Worm (Caenorhabditis elegans) whole organism, L3 larva: ENCODE measurements around the gene C02F5.5.

Experiments
- R02D3.7 ChIP-seq: fragments of 150-350 bp; optimal IDR thresholded peaks from 2 replicates; lab custom pipeline; 2014; ENCODE audit warnings: missing biosample characterization, missing genetic modification characterization
- ZK546.5 ChIP-seq: sonication (generic microtip); optimal IDR thresholded peaks from 2 replicates; lab custom pipeline; 2017; ENCODE audit warnings: missing biosample characterization, missing genetic modification characterization
- aly-2 ChIP-seq: fragments of 150-350 bp; optimal IDR thresholded peaks from 2 replicates; lab custom pipeline; 2014; ENCODE audit warnings: missing biosample characterization, missing genetic modification characterization
- ceh-16 ChIP-seq: sonication (generic microtip); optimal IDR thresholded peaks from 2 replicates; lab custom pipeline; 2017; ENCODE audit warnings: missing biosample characterization, missing genetic modification characterization
- ceh-28 ChIP-seq: fragments of 150-350 bp; optimal IDR thresholded peaks from 2 replicates; lab custom pipeline; 2014; ENCODE audit warnings: missing biosample characterization, missing genetic modification reagents, missing genetic modification characterization
- ceh-9 ChIP-seq: sonication (generic microtip); optimal IDR thresholded peaks from 2 replicates; lab custom pipeline; 2018; ENCODE audit warnings: missing biosample characterization, missing genetic modification characterization
- daf-12 ChIP-seq: fragments of 150-350 bp; optimal IDR thresholded peaks from 2 replicates; lab custom pipeline; 2014; ENCODE audit warnings: missing biosample characterization, missing genetic modification reagents, missing genetic modification characterization
- egl-27 ChIP-seq: sonication (generic microtip); optimal IDR thresholded peaks from 4 replicates; lab custom pipeline; 2017; ENCODE audit warnings: missing biosample characterization, missing genetic modification reagents, missing genetic modification characterization
- egl-5 ChIP-seq: fragments of 150-350 bp; optimal IDR thresholded peaks from 2 replicates; lab custom pipeline; 2017; ENCODE audit warnings: missing biosample characterization, missing genetic modification reagents, missing genetic modification characterization, inconsistent platforms
- elt-1 ChIP-seq: fragments of 150-350 bp; optimal IDR thresholded peaks from 2 replicates; lab custom pipeline; 2014; ENCODE audit warnings: missing biosample characterization, missing genetic modification characterization
- elt-2 ChIP-seq: sonication (generic microtip); optimal IDR thresholded peaks from 2 replicates; lab custom pipeline; 2016; ENCODE audit warnings: missing genetic modification reagents, mild to moderate bottlenecking, missing genetic modification characterization, missing compliant biosample characterization
- eor-1 ChIP-seq, 2 experiments: fragments of 150-350 bp; optimal IDR thresholded peaks; 2 replicates each; lab custom pipeline; 2014 to 2018; ENCODE audit warnings: missing biosample characterization in 2 of 2, missing genetic modification characterization in 2 of 2
- fkh-2 ChIP-seq: fragments of 150-350 bp; optimal IDR thresholded peaks from 2 replicates; lab custom pipeline; 2014; ENCODE audit warnings: missing biosample characterization, missing genetic modification reagents, missing genetic modification characterization
- hmg-11 ChIP-seq: sonication (generic microtip); optimal IDR thresholded peaks from 2 replicates; lab custom pipeline; 2016; ENCODE audit warnings: missing genetic modification characterization, missing compliant biosample characterization
- jun-1 ChIP-seq: fragments of 150-350 bp; optimal IDR thresholded peaks from 2 replicates; lab custom pipeline; 2014; ENCODE audit warnings: missing biosample characterization, missing genetic modification reagents, missing genetic modification characterization
- lin-15B ChIP-seq: fragments of 150-350 bp; optimal IDR thresholded peaks from 2 replicates; lab custom pipeline; 2014; ENCODE audit warnings: missing biosample characterization, missing genetic modification characterization
- lin-39 ChIP-seq: fragments of 150-350 bp; optimal IDR thresholded peaks from 2 replicates; lab custom pipeline; 2018; ENCODE audit warnings: missing biosample characterization, missing genetic modification reagents, missing genetic modification characterization
- lsy-12 ChIP-seq: sonication (generic microtip); optimal IDR thresholded peaks from 2 replicates; lab custom pipeline; 2016; ENCODE audit warnings: mild to moderate bottlenecking, missing genetic modification characterization, missing compliant biosample characterization
- mdl-1 ChIP-seq: fragments of 150-350 bp; optimal IDR thresholded peaks from 2 replicates; lab custom pipeline; 2014; ENCODE audit warnings: missing biosample characterization, missing genetic modification characterization
- nfya-1 ChIP-seq: sonication (generic microtip); optimal IDR thresholded peaks from 2 replicates; lab custom pipeline; 2017; ENCODE audit warnings: missing genetic modification characterization, mild to moderate bottlenecking, missing compliant biosample characterization, antibody characterized with exemption, moderate library complexity; ENCODE audit not compliant: insufficient read depth
- nhr-23 ChIP-seq: fragments of 150-350 bp; optimal IDR thresholded peaks from 2 replicates; lab custom pipeline; 2014; ENCODE audit warnings: missing biosample characterization, missing genetic modification reagents, missing genetic modification characterization
- nhr-25 ChIP-seq: sonication (generic microtip); optimal IDR thresholded peaks from 2 replicates; lab custom pipeline; 2017; ENCODE audit warnings: missing biosample characterization, missing genetic modification characterization
- nhr-28 ChIP-seq: fragments of 150-350 bp; optimal IDR thresholded peaks from 2 replicates; lab custom pipeline; 2014; ENCODE audit warnings: missing biosample characterization, missing genetic modification characterization
- nhr-43 ChIP-seq: sonication (generic microtip); optimal IDR thresholded peaks from 2 replicates; lab custom pipeline; 2016; ENCODE audit warnings: mild to moderate bottlenecking, missing genetic modification characterization, missing compliant biosample characterization; ENCODE audit not compliant: poor library complexity, severe bottlenecking
- nhr-67 ChIP-seq: fragments of 150-350 bp; optimal IDR thresholded peaks from 2 replicates; lab custom pipeline; 2014; ENCODE audit warnings: missing biosample characterization, missing genetic modification characterization
- nhr-76 ChIP-seq: fragments of 150-350 bp; sonication (generic microtip); optimal IDR thresholded peaks from 5 replicates; lab custom pipeline; 2014; ENCODE audit warnings: missing biosample characterization, missing genetic modification characterization
- pha-4 ChIP-seq: fragments of 150-350 bp; optimal IDR thresholded peaks from 2 replicates; lab custom pipeline; 2014; ENCODE audit warnings: missing biosample characterization, missing genetic modification reagents, missing genetic modification characterization
- skn-1 ChIP-seq: fragments of 150-350 bp; optimal IDR thresholded peaks from 2 replicates; lab custom pipeline; 2014; ENCODE audit warnings: missing biosample characterization, missing genetic modification characterization
- snpc-4 ChIP-seq: fragments of 150-350 bp; optimal IDR thresholded peaks from 2 replicates; lab custom pipeline; 2014; ENCODE audit warnings: missing biosample characterization, missing genetic modification characterization
- zag-1 ChIP-seq: fragments of 150-350 bp; optimal IDR thresholded peaks from 2 replicates; lab custom pipeline; 2014; ENCODE audit warnings: missing biosample characterization, missing genetic modification characterization
- ztf-11 ChIP-seq: fragments of 150-350 bp; optimal IDR thresholded peaks from 2 replicates; lab custom pipeline; 2014; ENCODE audit warnings: missing biosample characterization, missing genetic modification characterization
- ztf-4 ChIP-seq: fragments of 150-350 bp; optimal IDR thresholded peaks from 2 replicates; lab custom pipeline; 2014; ENCODE audit warnings: missing biosample characterization, missing genetic modification characterization

The C02F5.5 gene

ce11 chrIII:8268296-8268695 lies 32.3 kb downstream of the C02F5.5 start, which contains the start of the genes F09G8.7 and crn-7:
TSS of gene F09G8.7 (minus strand) at chrIII:8268355.
TSS of gene crn-7 (plus strand) at chrIII:8268531.
- TF ChIP-seq egl-27 (tag; lab: Kevin White, UChicago) (no peak), lin-15B (tag; lab: Kevin White, UChicago) (peak; percentile 71), ceh-9 (tag; lab: Kevin White, UChicago) (no peak), elt-2 (tag; lab: Kevin White, UChicago) (no peak), snpc-4 (tag; lab: Kevin White, UChicago) (peak; percentile 26), nfya-1 (peak; percentile 51), ceh-16 (no peak), nhr-23 (peak; percentile 42), pha-4 (tag; lab: Kevin White, UChicago) (peak; percentile 61), zag-1 (no peak), jun-1 (tag; lab: Kevin White, UChicago) (no peak), nhr-25 (tag; lab: Kevin White, UChicago) (peak; percentile 9), ztf-4 (tag; lab: Kevin White, UChicago) (no peak)

- TF ChIP-seq fkh-2 (tag; lab: Kevin White, UChicago), result no peak
- TF ChIP-seq daf-12 (tag; lab: Kevin White, UChicago), result no peak
- TF ChIP-seq nfya-1, result no peak
- TF ChIP-seq aly-2 (tag; lab: Kevin White, UChicago), result no peak
- TF ChIP-seq nhr-28 (tag; lab: Kevin White, UChicago), result no peak
These were observed 35.8 kb downstream of the C02F5.5 start, which contains the start of the genes mps-4 and F09G8.10 for ce11 chrIII:8271676-8272225. TSS of gene mps-4 (minus strand) at chrIII:8271776. TSS of gene F09G8.10 (minus strand) at chrIII:8272175.

ce11 chrIII:8275871-8276270 lies 39.9 kb downstream of the C02F5.5 start, which contains the start of gene clec-160:
TSS of gene clec-160 (minus strand) at chrIII:8275971.
- TF ChIP-seq elt-1 (tag; lab: Kevin White, UChicago) (no peak), elt-2 (tag; lab: Kevin White, UChicago) (peak; percentile 6)
- TF ChIP-seq, all 47 proteins: peak for 1

- TF ChIP-seq ztf-11 (tag; lab: Kevin White, UChicago), result no peak
- TF ChIP-seq jun-1 (tag; lab: Kevin White, UChicago), result no peak
- no peak for TF ChIP-seq lin-39
- TF ChIP-seq snpc-4 (tag; lab: Kevin White, UChicago), result no peak
- no peak for TF ChIP-seq ZK546.5
- no peak for TF ChIP-seq ceh-28 (tag; lab: Kevin White, UChicago)
- no peak for TF ChIP-seq nhr-76 (tag; lab: Kevin White, UChicago)
- TF ChIP-seq mdl-1 (tag; lab: Kevin White, UChicago), result no peak
These were observed 42.8 kb downstream of the C02F5.5 start, which contains the start of gene mig-10 for ce11 chrIII:8278801-8279200. TSS of gene mig-10 (plus strand) at chrIII:8279101.

ce11 chrIII:8279567-8279966 lies 43.6 kb downstream of the C02F5.5 start:
- TF ChIP-seq eor-1 (tag; optimal IDR thresholded peaks at IDR 0.05; lab: Kevin White, UChicago) (no peak), lin-39 (no peak), elt-1 (tag; lab: Kevin White, UChicago) (peak; percentile 20), R02D3.7 (tag; lab: Kevin White, UChicago) (no peak), lin-15B (tag; lab: Kevin White, UChicago) (no peak)
- TF ChIP-seq, all 47 proteins: peak for 1

- TF ChIP-seq egl-5 (no peak), daf-12 (tag; lab: Kevin White, UChicago) (no peak), hmg-11 (tag; lab: Kevin White, UChicago) (no peak)
These were observed 44.4 kb downstream of the C02F5.5 start for ce11 chrIII:8280352-8280751.

ce11 chrIII:8281310-8281709 lies 45.3 kb downstream of the C02F5.5 start:
- TF ChIP-seq ceh-16 (no peak), nhr-43 (tag; lab: Kevin White, UChicago) (no peak), skn-1 (tag; lab: Kevin White, UChicago) (no peak), R02D3.7 (tag; lab: Kevin White, UChicago) (no peak), ZK546.5 (no peak), nhr-67 (tag; lab: Kevin White, UChicago) (no peak), lsy-12 (no peak), nfya-1 (no peak)
